Worm (Caenorhabditis elegans): ENCODE data around the gene basl-1.
A peak's percentile ranks its signal among the peaks of the same experiment; 100 is the strongest.

Gene basl-1

ce11 chrIII:5663933-5664332 is 49.2 kb downstream of the basl-1 start, which contains the start of gene par-3:
Gene par-3 (plus strand): TSS chrIII:5664233.
- peak; percentile 15 for TF ChIP-seq nhr-80 (tag; optimal IDR thresholded peaks at IDR 0.05)
- no peak for TF ChIP-seq nhr-179 (tag; optimal IDR thresholded peaks at IDR 0.05)

DNA sequence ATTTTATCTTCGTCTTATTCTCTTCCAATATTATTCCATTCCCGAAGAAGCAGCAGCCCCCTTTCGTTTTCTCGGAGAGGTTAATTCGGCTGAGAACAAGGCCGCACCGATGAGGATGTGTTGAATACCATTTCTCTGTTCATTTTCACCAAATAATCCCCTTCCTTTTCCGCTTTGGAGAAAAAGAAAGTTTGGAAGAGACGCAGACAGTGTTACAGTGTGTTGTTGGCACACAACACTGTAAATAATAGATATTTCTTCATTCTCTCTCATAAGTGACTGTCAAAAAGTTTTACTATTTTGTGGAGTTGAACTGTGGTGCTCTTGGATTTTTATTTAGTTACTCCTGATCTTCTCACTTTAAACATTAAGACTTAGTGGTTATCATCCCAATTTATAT is 50.5 kb downstream of the basl-1 start:
- TF ChIP-seq ama-1 (optimal IDR thresholded peaks at IDR 0.05) (no peak), ama-1 (GFP tag; optimal IDR thresholded peaks at IDR 0.05) (no peak)

DNA sequence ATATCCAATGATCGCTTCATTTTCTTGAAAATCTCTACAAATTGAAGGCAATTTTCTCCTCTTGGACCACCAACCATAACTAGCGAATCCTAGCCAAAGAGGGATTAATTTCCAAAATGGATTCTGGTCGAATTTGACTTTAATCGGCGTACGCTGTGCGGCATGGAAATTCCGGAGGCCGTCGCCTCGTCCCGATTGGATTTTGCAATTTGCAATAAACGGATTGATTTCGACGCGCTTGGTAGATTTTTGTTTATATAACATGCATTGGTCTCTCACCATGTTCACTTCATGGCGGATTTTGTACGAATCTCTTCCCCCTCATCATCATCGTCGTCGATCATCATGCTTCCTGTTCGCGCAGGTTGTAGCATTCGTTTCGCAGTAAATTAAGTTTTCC is 51.0 kb downstream of the basl-1 start:
- TF ChIP-seq dpff-1 (tag; optimal IDR thresholded peaks at IDR 0.05) (no peak), rcor-1 (GFP tag; IDR thresholded peaks at IDR 0.05) (no peak), hrde-1 (tag; optimal IDR thresholded peaks at IDR 0.05; ENCODE audit: borderline replicate concordance) (no peak), aptf-3 (GFP tag; IDR thresholded peaks at IDR 0.05) (no peak), nhr-27 (tag; optimal IDR thresholded peaks at IDR 0.05) (no peak), ztf-26 (tag; optimal IDR thresholded peaks at IDR 0.05) (no peak), bed-2 (GFP tag; IDR thresholded peaks at IDR 0.05) (no peak), egrh-3 (GFP tag; IDR thresholded peaks at IDR 0.05) (no peak), aptf-2 (GFP tag; conservative IDR thresholded peaks at IDR 0.05) (no peak), gei-17 (GFP tag; optimal IDR thresholded peaks at IDR 0.05) (no peak)

All from whole organism, young adult.